Worm (Caenorhabditis elegans): Measurements from ENCODE around the gene F22B5.6.

- no peak for TF ChIP-seq zag-1 (tag; optimal IDR thresholded peaks at IDR 0.05)
- TF ChIP-seq tbx-2 (tag; optimal IDR thresholded peaks at IDR 0.05) = no peak
- TF ChIP-seq lin-39 (tag; optimal IDR thresholded peaks at IDR 0.05) = no peak
- TF ChIP-seq ZK546.5 (tag; optimal IDR thresholded peaks at IDR 0.05) = no peak
- TF ChIP-seq lin-15B (tag; optimal IDR thresholded peaks at IDR 0.05) = no peak
- no peak for TF ChIP-seq nfya-1 (tag; optimal IDR thresholded peaks at IDR 0.05; ENCODE audit: insufficient read depth)
- no peak for TF ChIP-seq nhr-25 (tag; optimal IDR thresholded peaks at IDR 0.05)
Measured at ce11 chrII:8428758-8428946, 27.3 kb downstream of the F22B5.6 start, which contains the start of gene F14E5.2.
